Worm (Caenorhabditis elegans): ENCODE results near the gene abts-2.
A peak's percentile ranks its signal among the peaks of the same experiment; 100 is the strongest.

Gene abts-2

DNA sequence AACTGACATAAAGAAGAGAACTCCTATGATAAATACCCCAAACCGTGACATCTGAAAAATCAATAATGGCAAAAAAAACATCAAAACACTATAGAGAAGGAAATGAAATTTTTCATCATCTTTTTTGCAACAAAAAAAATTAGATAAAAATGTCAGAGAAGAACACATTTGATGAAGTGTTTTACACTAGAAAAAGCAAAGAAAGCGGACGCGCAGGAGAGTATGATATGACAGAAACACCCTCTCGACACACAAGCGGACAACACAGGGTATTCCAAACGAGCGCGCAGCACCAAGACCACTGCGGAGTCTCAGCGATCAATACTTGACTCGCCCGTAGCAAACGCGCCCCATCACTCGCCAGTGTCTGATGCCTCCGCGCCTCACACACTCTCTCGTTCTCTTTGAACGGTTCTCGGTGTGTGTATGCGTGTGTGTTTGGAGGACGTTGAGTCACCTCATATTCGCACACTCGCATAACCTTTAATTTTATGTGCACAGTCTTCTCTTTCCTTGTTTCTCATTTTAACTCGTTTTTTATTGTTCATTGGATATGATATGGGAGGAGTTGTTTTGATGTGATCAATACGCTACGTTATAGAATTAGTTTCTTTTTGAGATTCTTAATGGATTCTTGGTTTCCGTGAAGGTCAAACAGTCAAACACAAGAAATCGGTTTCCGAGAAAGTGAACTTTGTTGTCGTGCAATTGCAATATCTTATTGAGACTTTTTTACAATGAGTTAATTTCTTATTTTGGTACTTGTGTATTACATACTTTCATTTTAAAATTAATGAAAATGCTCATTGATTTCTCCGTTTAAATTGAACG lies 38.8 kb upstream of the abts-2 start, which contains the start of gene selt-1.1 (continued):
- TF ChIP-seq ceh-28 (tag; optimal IDR thresholded peaks at IDR 0.05) (peak; percentile 69), lin-39 (tag; optimal IDR thresholded peaks at IDR 0.05) (peak; percentile 49), nhr-23 (tag; optimal IDR thresholded peaks at IDR 0.05) (peak; percentile 33), nhr-25 (tag; optimal IDR thresholded peaks at IDR 0.05) (peak; percentile 85), nfya-1 (tag; optimal IDR thresholded peaks at IDR 0.05; ENCODE audit: insufficient read depth) (peak; percentile 66), nhr-237 (tag; optimal IDR thresholded peaks at IDR 0.05) (no peak), egl-27 (tag; optimal IDR thresholded peaks at IDR 0.05) (no peak), nhr-76 (tag; optimal IDR thresholded peaks at IDR 0.05) (no peak), lin-15B (tag; optimal IDR thresholded peaks at IDR 0.05) (no peak), R02D3.7 (tag; optimal IDR thresholded peaks at IDR 0.05) (no peak), ceh-16 (tag; optimal IDR thresholded peaks at IDR 0.05) (no peak), nhr-77 (tag; optimal IDR thresholded peaks at IDR 0.05) (no peak), tbx-2 (tag; optimal IDR thresholded peaks at IDR 0.05) (no peak)

DNA sequence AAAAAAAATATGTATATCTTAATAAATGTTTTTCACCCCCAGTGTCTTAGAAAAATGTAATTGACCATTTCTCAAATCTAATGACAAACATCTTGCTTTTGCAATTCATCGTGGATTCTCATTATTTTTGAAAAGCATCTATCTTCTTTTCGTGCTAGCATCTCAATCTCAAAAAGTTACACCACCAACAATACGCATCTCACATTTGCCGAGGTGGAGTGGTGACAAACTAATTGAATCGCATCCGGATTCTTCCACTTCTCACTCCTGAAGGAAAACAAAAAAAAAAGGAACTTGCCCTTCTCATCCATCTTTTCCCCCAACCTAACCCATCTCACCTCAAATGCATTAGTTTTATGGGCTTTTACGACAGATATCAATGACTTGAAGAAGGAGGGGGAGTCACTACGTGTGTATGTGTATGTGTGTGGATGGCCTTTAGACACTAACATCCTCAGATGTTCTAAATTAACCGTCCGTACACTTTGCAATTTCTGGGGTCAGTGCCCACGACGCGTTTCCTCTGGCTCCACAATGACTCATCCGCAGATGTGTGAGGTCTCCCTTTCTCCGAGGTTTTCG lies 37.9 kb upstream of the abts-2 start:
- TF ChIP-seq lin-39 (tag; optimal IDR thresholded peaks at IDR 0.05) (peak; percentile 11), nhr-12 (tag; optimal IDR thresholded peaks at IDR 0.05) (no peak), egl-5 (tag; optimal IDR thresholded peaks at IDR 0.05) (peak; percentile 92)

DNA sequence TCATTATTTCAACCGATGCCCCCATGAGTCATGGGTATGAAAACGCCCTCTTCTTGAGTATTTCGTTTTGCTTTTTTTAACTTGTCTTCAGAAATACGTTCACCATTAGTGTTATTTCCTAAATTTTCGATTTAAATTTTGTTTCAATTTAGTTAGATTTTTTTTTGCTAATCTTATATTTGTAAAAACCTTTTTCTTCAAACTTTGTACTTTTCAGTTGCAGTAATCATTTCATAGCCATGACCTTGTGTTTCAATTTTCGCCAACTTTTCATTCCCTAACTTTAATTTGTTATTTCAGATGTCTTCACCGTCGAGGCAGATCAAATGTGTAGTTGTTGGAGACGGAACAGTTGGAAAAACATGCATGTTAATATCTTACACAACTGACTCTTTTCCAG lies 37.2 kb upstream of the abts-2 start, which contains the start of gene mig-2:
TSS of gene mig-2 (plus strand) at position 301 of the 400 bp plus-strand sequence.
- no peak for TF ChIP-seq unc-62 (GFP tag; optimal IDR thresholded peaks at IDR 0.05)

DNA sequence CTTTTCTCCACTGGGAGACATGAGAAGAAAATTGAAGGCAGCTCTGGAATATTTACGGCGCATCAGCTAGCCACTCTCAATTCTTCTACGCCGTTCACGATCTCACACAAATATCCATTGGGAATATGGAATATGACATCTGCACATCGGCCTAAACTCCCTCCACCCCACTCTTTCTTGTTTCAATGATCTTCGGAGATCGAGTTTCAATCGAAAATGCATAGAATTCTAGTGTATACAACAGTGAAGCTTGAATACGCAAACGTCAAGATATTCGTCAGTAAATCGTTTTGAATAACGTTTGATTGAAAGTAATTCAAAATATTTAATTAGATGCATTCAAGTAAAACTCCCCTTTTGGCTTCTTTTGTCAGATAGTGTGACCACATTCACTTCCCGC lies 33.7 kb upstream of the abts-2 start:
- no peak for TF ChIP-seq daf-12 (tag; optimal IDR thresholded peaks at IDR 0.05)
- TF ChIP-seq jun-1 (tag; optimal IDR thresholded peaks at IDR 0.05) = no peak
- no peak for TF ChIP-seq R02D3.7 (tag; optimal IDR thresholded peaks at IDR 0.05)
- no peak for TF ChIP-seq ztf-4 (tag; optimal IDR thresholded peaks at IDR 0.05)
- no peak for TF ChIP-seq nhr-12 (tag; optimal IDR thresholded peaks at IDR 0.05)
- no peak for TF ChIP-seq unc-62 (GFP tag; optimal IDR thresholded peaks at IDR 0.05)
- no peak for TF ChIP-seq elt-1 (tag; optimal IDR thresholded peaks at IDR 0.05)
- no peak for TF ChIP-seq nhr-77 (tag; optimal IDR thresholded peaks at IDR 0.05)
- TF ChIP-seq pha-4 (tag; optimal IDR thresholded peaks at IDR 0.05) = no peak
- TF ChIP-seq ZK546.5 (tag; optimal IDR thresholded peaks at IDR 0.05) = no peak
- TF ChIP-seq egl-27 (tag; optimal IDR thresholded peaks at IDR 0.05) = no peak
- TF ChIP-seq snpc-4 (tag; optimal IDR thresholded peaks at IDR 0.05) = no peak
- TF ChIP-seq nhr-23 (tag; optimal IDR thresholded peaks at IDR 0.05) = no peak
- TF ChIP-seq nhr-67 (tag; optimal IDR thresholded peaks at IDR 0.05) = no peak
- no peak for TF ChIP-seq nhr-237 (tag; optimal IDR thresholded peaks at IDR 0.05)
- TF ChIP-seq ama-1 (optimal IDR thresholded peaks at IDR 0.05) = no peak
- no peak for TF ChIP-seq zag-1 (tag; optimal IDR thresholded peaks at IDR 0.05)
- TF ChIP-seq skn-1 (tag; optimal IDR thresholded peaks at IDR 0.05) = no peak

DNA sequence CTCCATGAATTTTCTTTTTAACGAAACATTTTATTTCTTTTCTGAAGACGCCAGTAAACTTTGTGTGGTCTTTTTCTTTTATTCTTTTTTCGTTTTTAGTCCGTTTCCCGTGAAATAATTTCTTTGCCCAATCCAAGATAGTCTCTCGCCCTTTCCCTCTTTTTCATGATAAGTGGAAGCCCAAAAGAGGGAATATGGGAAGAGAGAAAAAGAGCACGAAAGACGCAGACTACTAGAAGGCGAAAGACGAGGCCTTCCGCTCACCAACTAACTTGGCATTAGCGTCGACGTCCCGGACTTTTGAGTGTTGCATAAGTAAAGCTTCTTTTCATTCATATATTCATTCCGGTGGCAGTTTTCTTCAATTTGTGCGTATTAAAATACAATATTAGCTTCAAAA lies 32.6 kb upstream of the abts-2 start:
- TF ChIP-seq ZK546.5 (tag; optimal IDR thresholded peaks at IDR 0.05) (no peak), eor-1 (tag; optimal IDR thresholded peaks at IDR 0.05) (no peak), unc-62 (GFP tag; optimal IDR thresholded peaks at IDR 0.05) (no peak), nfya-1 (tag; optimal IDR thresholded peaks at IDR 0.05; ENCODE audit: insufficient read depth) (peak; percentile 47), ceh-9 (tag; optimal IDR thresholded peaks at IDR 0.05) (no peak)

DNA sequence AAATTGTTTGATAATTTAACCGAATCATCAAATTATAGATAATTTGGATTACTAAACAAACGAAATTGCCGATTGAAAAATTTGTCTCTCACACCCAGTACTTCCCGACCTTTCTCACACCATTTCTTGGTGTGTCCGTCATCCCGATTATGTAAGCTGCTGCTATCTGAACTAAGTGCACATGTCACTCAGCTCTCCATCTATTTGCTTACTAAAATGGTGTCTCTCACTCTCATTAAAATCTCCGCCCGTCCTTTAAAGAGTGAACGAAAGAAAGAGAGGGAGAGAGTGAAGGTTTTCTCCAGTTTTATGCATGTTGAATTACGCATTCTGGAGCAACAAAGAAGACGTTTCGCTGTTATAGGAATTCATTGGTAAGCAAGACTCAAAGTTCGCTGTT lies 31.0 kb upstream of the abts-2 start:
- TF ChIP-seq egl-27 (tag; optimal IDR thresholded peaks at IDR 0.05) (no peak), nhr-25 (tag; optimal IDR thresholded peaks at IDR 0.05) (no peak), lin-15B (tag; optimal IDR thresholded peaks at IDR 0.05) (no peak), ztf-4 (tag; optimal IDR thresholded peaks at IDR 0.05) (no peak), R02D3.7 (tag; optimal IDR thresholded peaks at IDR 0.05) (no peak), nhr-11 (tag; optimal IDR thresholded peaks at IDR 0.05) (no peak), fkh-10 (GFP tag; optimal IDR thresholded peaks at IDR 0.05) (no peak), lin-39 (tag; optimal IDR thresholded peaks at IDR 0.05) (no peak), mml-1 (tag; optimal IDR thresholded peaks at IDR 0.05) (no peak), pha-4 (tag; optimal IDR thresholded peaks at IDR 0.05) (no peak), ama-1 (optimal IDR thresholded peaks at IDR 0.05) (no peak), fos-1 (tag; optimal IDR thresholded peaks at IDR 0.05) (no peak), nhr-28 (tag; optimal IDR thresholded peaks at IDR 0.05) (no peak), ZK546.5 (tag; optimal IDR thresholded peaks at IDR 0.05) (no peak), pqm-1 (tag; optimal IDR thresholded peaks at IDR 0.05) (no peak), nfya-1 (tag; optimal IDR thresholded peaks at IDR 0.05; ENCODE audit: insufficient read depth) (no peak)
